Fruit fly (Drosophila melanogaster): ENCODE data around the gene milt.

Gene milt

DNA sequence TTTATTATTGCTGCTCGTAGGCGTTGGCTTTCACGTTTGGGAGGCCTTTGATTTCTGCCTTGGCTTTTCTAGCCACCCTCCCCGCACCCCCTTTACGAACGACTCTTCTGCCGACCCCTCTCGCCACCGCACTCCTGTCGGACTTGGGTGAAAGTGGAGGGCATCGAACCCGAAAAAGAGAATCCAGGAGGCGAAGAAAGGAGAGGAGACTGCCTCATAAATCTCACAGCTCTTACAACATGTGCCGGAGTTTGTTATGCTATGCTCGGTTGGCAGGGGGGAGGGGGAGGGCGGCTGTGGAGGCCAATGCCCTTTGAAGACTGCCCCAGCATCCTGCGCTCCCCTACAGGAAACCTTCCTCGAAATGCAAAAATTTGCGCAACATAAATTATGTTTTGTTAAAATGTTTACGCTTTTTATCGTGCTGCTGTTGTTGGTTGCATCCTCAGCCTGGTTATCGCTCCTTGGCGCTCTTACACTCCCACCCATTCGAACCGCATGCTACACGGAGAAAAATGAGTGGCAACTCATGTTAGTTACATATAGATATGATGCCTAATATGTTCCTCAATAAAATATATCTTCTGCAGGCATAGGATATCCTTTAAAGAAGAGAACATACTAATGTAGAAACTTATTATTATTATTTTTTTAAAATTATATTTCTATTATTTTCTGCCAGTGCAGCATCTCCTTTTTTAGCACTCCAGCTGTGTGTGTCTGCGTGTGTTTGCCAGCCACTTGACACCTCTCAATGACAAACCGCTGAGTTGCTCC is 66.8 kb downstream of the milt start (continued):
- no peak for TF ChIP-seq CG4707 (GFP tag; optimal IDR thresholded peaks at IDR 0.05)
- no peak for TF ChIP-seq pzg (GFP tag; optimal IDR thresholded peaks at IDR 0.05)
- no peak for TF ChIP-seq B-H1 (GFP tag; IDR thresholded peaks at IDR 0.05)
- TF ChIP-seq ERR (GFP tag; optimal IDR thresholded peaks at IDR 0.05): no peak
- no peak for TF ChIP-seq prd (optimal IDR thresholded peaks at IDR 0.05)
- TF ChIP-seq prd (GFP tag; IDR thresholded peaks at IDR 0.05): peak; percentile 60; the same call in 2 of the 3 replicates
- no peak for TF ChIP-seq fd64A (GFP tag; optimal IDR thresholded peaks at IDR 0.05)
- TF ChIP-seq Nf-YC (tag; optimal IDR thresholded peaks at IDR 0.05): no peak
- 0 out of 2 replicates have a peak, but pooled peaks have one; percentile 12 for TF ChIP-seq ap (GFP tag; IDR thresholded peaks at IDR 0.05)
- TF ChIP-seq HmgD (GFP tag; optimal IDR thresholded peaks at IDR 0.05): no peak
- peak; percentile 1 for TF ChIP-seq CG10979 (tag; optimal IDR thresholded peaks at IDR 0.05)
- no peak for TF ChIP-seq CG6175 (GFP tag; IDR thresholded peaks at IDR 0.05)
- no peak for TF ChIP-seq CG17359 (tag; optimal IDR thresholded peaks at IDR 0.05)
- peak; percentile 39; the same call in 1 of the 2 replicates for TF ChIP-seq Xrp1 (GFP tag; IDR thresholded peaks at IDR 0.05)
- no peak for TF ChIP-seq Hand (GFP tag; optimal IDR thresholded peaks at IDR 0.05)
- no peak for TF ChIP-seq danr (GFP tag; IDR thresholded peaks at IDR 0.05)
- TF ChIP-seq Atf6 (GFP tag; IDR thresholded peaks at IDR 0.05): no peak
- TF ChIP-seq CG7928 (GFP tag; optimal IDR thresholded peaks at IDR 0.05): no peak
- no peak for TF ChIP-seq Poxn (GFP tag; IDR thresholded peaks at IDR 0.05)
- no peak for TF ChIP-seq Eip74EF (GFP tag; optimal IDR thresholded peaks at IDR 0.05)
- TF ChIP-seq CG17829 (tag; optimal IDR thresholded peaks at IDR 0.05): peak; percentile 11
- no peak for TF ChIP-seq salm (tag; optimal IDR thresholded peaks at IDR 0.05)
- no peak for TF ChIP-seq ab (GFP tag; optimal IDR thresholded peaks at IDR 0.05)
- TF ChIP-seq eve (GFP tag; optimal IDR thresholded peaks at IDR 0.05): no peak
- peak; percentile 60 for TF ChIP-seq nom (GFP tag; optimal IDR thresholded peaks at IDR 0.05)
- peak; percentile 31 for TF ChIP-seq CG2712 (tag; optimal IDR thresholded peaks at IDR 0.05)
- peak; percentile 39 for TF ChIP-seq gem (tag; optimal IDR thresholded peaks at IDR 0.05)
- TF ChIP-seq CG4360 (GFP tag; IDR thresholded peaks at IDR 0.05): no peak
- TF ChIP-seq gro (GFP tag; optimal IDR thresholded peaks at IDR 0.05): no peak
- no peak for TF ChIP-seq CG13424 (tag; optimal IDR thresholded peaks at IDR 0.05)
- peak; percentile 43 for TF ChIP-seq lbe (GFP tag; optimal IDR thresholded peaks at IDR 0.05)
- peak; percentile 30 for TF ChIP-seq CG18262 (tag; optimal IDR thresholded peaks at IDR 0.05)
- TF ChIP-seq zfh1 (GFP tag; IDR thresholded peaks at IDR 0.05): no peak
- no peak for TF ChIP-seq tll (GFP tag; optimal IDR thresholded peaks at IDR 0.05)
- TF ChIP-seq jing (GFP tag; optimal IDR thresholded peaks at IDR 0.05): no peak
- no peak for TF ChIP-seq CG16779 (GFP tag; IDR thresholded peaks at IDR 0.05)
- TF ChIP-seq wek (GFP tag; optimal IDR thresholded peaks at IDR 0.05): no peak
- TF ChIP-seq CG12659 (GFP tag; optimal IDR thresholded peaks at IDR 0.05): no peak
- TF ChIP-seq sd (tag; optimal IDR thresholded peaks at IDR 0.05): no peak
- peak; percentile 5 for TF ChIP-seq Blimp-1 (GFP tag; optimal IDR thresholded peaks at IDR 0.05)
- TF ChIP-seq Sox102F (GFP tag; optimal IDR thresholded peaks at IDR 0.05): peak; percentile 5
- no peak for TF ChIP-seq btn (GFP tag; optimal IDR thresholded peaks at IDR 0.05)
- TF ChIP-seq CG10267 (tag; optimal IDR thresholded peaks at IDR 0.05): peak; percentile 4
- no peak for TF ChIP-seq cad (GFP tag; optimal IDR thresholded peaks at IDR 0.05)
- TF ChIP-seq chif (GFP tag; optimal IDR thresholded peaks at IDR 0.05): no peak
- TF ChIP-seq CG1832 (GFP tag; optimal IDR thresholded peaks at IDR 0.05): no peak
- TF ChIP-seq Hmx (GFP tag; optimal IDR thresholded peaks at IDR 0.05): no peak
- no peak for TF ChIP-seq GATAe (GFP tag; conservative IDR thresholded peaks at IDR 0.05)
- TF ChIP-seq row (GFP tag; IDR thresholded peaks at IDR 0.05): 0 out of 3 replicates have a peak, but pooled peaks have one; percentile 6
